Worm (Caenorhabditis elegans): Measurements from ENCODE around the gene B0491.6.

ce11 chrII:11333846-11334638 lies 14.1 kb downstream of the B0491.6 start:
- TF ChIP-seq tbx-9 (tag; optimal IDR thresholded peaks at IDR 0.05; ENCODE audit: borderline replicate concordance): no peak
- TF ChIP-seq lir-1 (GFP tag; conservative IDR thresholded peaks at IDR 0.05): no peak
- no peak for TF ChIP-seq F49E8.2 (tag; optimal IDR thresholded peaks at IDR 0.05; ENCODE audit: insufficient read depth)
- TF ChIP-seq chd-7 (tag; optimal IDR thresholded peaks at IDR 0.05): no peak
- TF ChIP-seq nfya-1 (tag; optimal IDR thresholded peaks at IDR 0.05; ENCODE audit: borderline replicate concordance, insufficient read depth): no peak
- peak; percentile 68; the same call in 1 of the 2 replicates for TF ChIP-seq egl-44 (GFP tag; IDR thresholded peaks at IDR 0.05)
- no peak for TF ChIP-seq dpl-1 (GFP tag; optimal IDR thresholded peaks at IDR 0.05)
- TF ChIP-seq ztf-3 (GFP tag; optimal IDR thresholded peaks at IDR 0.05): no peak
- no peak for TF ChIP-seq unc-62 (GFP tag; optimal IDR thresholded peaks at IDR 0.05)

Measured in whole organism, young adult.